Fruit fly (Drosophila melanogaster) whole organism, embryonic: ENCODE results near the gene CG6959.

Source experiments
- Atf-2 ChIP-seq: fragments of 200-800 bp; sonication (Bioruptor generic); optimal IDR thresholded peaks from 2 replicates; lab custom pipeline; 2016; ENCODE audit warnings: missing biosample characterization, missing genetic modification characterization
- Atf3 ChIP-seq: fragments of 200-800 bp; sonication (Bioruptor generic); optimal IDR thresholded peaks from 3 replicates; lab custom pipeline; 2016; ENCODE audit warnings: missing biosample characterization, missing genetic modification characterization
- CG10267 ChIP-seq: fragments of 200-800 bp; sonication (Bioruptor generic); optimal IDR thresholded peaks from 2 replicates; lab custom pipeline; 2018; ENCODE audit warnings: missing biosample characterization, mild to moderate bottlenecking, missing genetic modification characterization, moderate library complexity
- CG10321 ChIP-seq: fragments of 200-800 bp; sonication (Bioruptor generic); IDR thresholded peaks from 2 replicates; pipeline ENCODE4 v1.3.6; 2022; ENCODE audit warnings: missing biosample characterization, missing genetic modification characterization
- CG10959 ChIP-seq: fragments of 200-800 bp; sonication (Bioruptor generic); IDR thresholded peaks from 2 replicates; pipeline ENCODE4 v1.3.6; 2022; ENCODE audit warnings: missing biosample characterization, missing genetic modification characterization
- CG1647 ChIP-seq: fragments of 200-800 bp; sonication (Bioruptor generic); optimal IDR thresholded peaks from 3 replicates; lab custom pipeline; 2016; ENCODE audit warnings: missing biosample characterization, missing genetic modification characterization
- CG16813 ChIP-seq: fragments of 200-800 bp; sonication (Bioruptor generic); IDR thresholded peaks from 3 replicates; pipeline ENCODE4 v1.3.6; 2022; ENCODE audit warnings: missing biosample characterization, missing genetic modification characterization; ENCODE audit not compliant: partially characterized antibody
- CG16863 ChIP-seq: fragments of 200-800 bp; sonication (Bioruptor generic); optimal IDR thresholded peaks from 3 replicates; lab custom pipeline; 2016; ENCODE audit warnings: missing biosample characterization, missing genetic modification characterization
- CG2199 ChIP-seq: fragments of 200-800 bp; sonication (Bioruptor generic); IDR thresholded peaks from 3 replicates; pipeline ENCODE4 v1.3.6; 2022; ENCODE audit warnings: missing biosample characterization, missing genetic modification characterization
- CG2202 ChIP-seq: fragments of 200-800 bp; sonication (Bioruptor generic); optimal IDR thresholded peaks from 2 replicates; lab custom pipeline; 2018; ENCODE audit warnings: missing biosample characterization, mild to moderate bottlenecking, missing genetic modification characterization
- CG2678 ChIP-seq: fragments of 200-800 bp; sonication (Bioruptor generic); optimal IDR thresholded peaks from 3 replicates; lab custom pipeline; 2019; ENCODE audit warnings: missing biosample characterization, mild to moderate bottlenecking, missing genetic modification characterization, moderate library complexity
- CG8359 ChIP-seq: fragments of 200-800 bp; sonication (Bioruptor generic); optimal IDR thresholded peaks from 2 replicates; lab custom pipeline; 2017; ENCODE audit warnings: missing biosample characterization, mild to moderate bottlenecking, missing genetic modification characterization, borderline replicate concordance
- CG9437 ChIP-seq: fragments of 200-800 bp; sonication (Bioruptor generic); optimal IDR thresholded peaks from 2 replicates; lab custom pipeline; 2018; ENCODE audit warnings: missing biosample characterization, mild to moderate bottlenecking, missing genetic modification characterization
- Eip74EF ChIP-seq, 2 experiments: fragments of 200-800 bp in 1 of 2; fragments of >200 bp in 1 of 2; sonication (Bioruptor generic) in 1 of 2; optimal IDR thresholded peaks; 2 replicates each; lab custom pipeline; 2017 to 2019; ENCODE audit warnings: missing biosample characterization in 2 of 2, missing genetic modification characterization in 2 of 2, mild to moderate bottlenecking in 1 of 2, moderate library complexity in 1 of 2
- Fer2 ChIP-seq: fragments of 200-800 bp; sonication (Bioruptor generic); optimal IDR thresholded peaks from 2 replicates; lab custom pipeline; 2018; ENCODE audit warnings: missing biosample characterization, mild to moderate bottlenecking, missing genetic modification characterization, moderate library complexity
- GATAe ChIP-seq: fragments of 200-800 bp; sonication (Bioruptor generic); conservative IDR thresholded peaks from 2 replicates; pipeline ENCODE4 v1.3.6; 2022; ENCODE audit warnings: missing biosample characterization, missing genetic modification characterization
- Side ChIP-seq: fragments of 200-800 bp; sonication (Bioruptor generic); optimal IDR thresholded peaks from 2 replicates; lab custom pipeline; 2016; ENCODE audit warnings: missing biosample characterization, missing genetic modification characterization
- Sox102F ChIP-seq: fragments of 200-800 bp; sonication (Bioruptor generic); optimal IDR thresholded peaks from 2 replicates; lab custom pipeline; 2018; ENCODE audit warnings: missing biosample characterization, mild to moderate bottlenecking, missing genetic modification characterization, moderate library complexity
- Stat92E ChIP-seq, 3 experiments: fragments of >200 bp in 2 of 3; fragments of 200-800 bp in 1 of 3; sonication (Bioruptor generic) in 1 of 3; optimal IDR thresholded peaks; 2 replicates each; lab custom pipeline; 2017 to 2019; ENCODE audit warnings: missing biosample characterization in 3 of 3, missing genetic modification characterization in 3 of 3, mild to moderate bottlenecking in 1 of 3, moderate library complexity in 1 of 3
- Trl ChIP-seq, 3 experiments: fragments of >200 bp in 2 of 3; fragments of 200-800 bp in 1 of 3; sonication (Bioruptor generic) in 1 of 3; optimal IDR thresholded peaks; 2 replicates in 1 of 3; 3 replicates in 2 of 3; lab custom pipeline; 2016 to 2017; ENCODE audit warnings: missing biosample characterization in 1 of 3, missing genetic modification characterization in 1 of 3
- Xbp1 ChIP-seq: fragments of 200-800 bp; sonication (Bioruptor generic); optimal IDR thresholded peaks from 3 replicates; lab custom pipeline; 2016; ENCODE audit warnings: missing biosample characterization, mild to moderate bottlenecking, missing genetic modification characterization
- ato ChIP-seq: fragments of 200-800 bp; sonication (Bioruptor generic); IDR thresholded peaks from 2 replicates; pipeline ENCODE4 v1.3.6; 2022; ENCODE audit warnings: missing biosample characterization, missing genetic modification characterization; ENCODE audit not compliant: partially characterized antibody
- bab2 ChIP-seq: fragments of 200-800 bp; sonication (Bioruptor generic); optimal IDR thresholded peaks from 2 replicates; lab custom pipeline; 2016; ENCODE audit warnings: missing biosample characterization, missing genetic modification characterization
- btn ChIP-seq: fragments of 200-800 bp; sonication (Bioruptor generic); optimal IDR thresholded peaks from 2 replicates; lab custom pipeline; 2016; ENCODE audit warnings: missing biosample characterization, missing genetic modification characterization
- cg ChIP-seq: fragments of 200-800 bp; sonication (Bioruptor generic); optimal IDR thresholded peaks from 3 replicates; lab custom pipeline; 2019; ENCODE audit warnings: missing biosample characterization, mild to moderate bottlenecking, missing genetic modification characterization, moderate library complexity
- chm ChIP-seq: fragments of 200-800 bp; sonication (Bioruptor generic); IDR thresholded peaks from 2 replicates; pipeline ENCODE4 v1.3.6; 2022; ENCODE audit warnings: missing biosample characterization, missing genetic modification characterization
- eyg ChIP-seq: fragments of 200-800 bp; sonication (Bioruptor generic); optimal IDR thresholded peaks from 3 replicates; lab custom pipeline; 2016; ENCODE audit warnings: missing biosample characterization, missing genetic modification characterization
- gce ChIP-seq: fragments of 200-800 bp; sonication (Bioruptor generic); IDR thresholded peaks from 3 replicates; pipeline ENCODE4 v1.3.6; 2022; ENCODE audit warnings: missing biosample characterization, missing genetic modification characterization
- gcm2 ChIP-seq: fragments of 200-800 bp; sonication (Bioruptor generic); optimal IDR thresholded peaks from 2 replicates; lab custom pipeline; 2016; ENCODE audit warnings: missing biosample characterization, missing genetic modification characterization
- gem ChIP-seq: fragments of 200-800 bp; sonication (Bioruptor generic); optimal IDR thresholded peaks from 2 replicates; lab custom pipeline; 2019; ENCODE audit warnings: missing biosample characterization, mild to moderate bottlenecking, missing genetic modification characterization, moderate library complexity
- gt ChIP-seq: fragments of 200-800 bp; sonication (Bioruptor generic); IDR thresholded peaks from 2 replicates; pipeline ENCODE4 v1.3.6; 2022; ENCODE audit warnings: missing biosample characterization, missing genetic modification characterization
- h ChIP-seq: fragments of >200 bp; optimal IDR thresholded peaks from 2 replicates; lab custom pipeline; 2017
- hb ChIP-seq: fragments of 200-800 bp; sonication (Bioruptor generic); IDR thresholded peaks from 3 replicates; pipeline ENCODE4 v1.3.6; 2022; ENCODE audit warnings: missing biosample characterization, missing genetic modification characterization; ENCODE audit not compliant: partially characterized antibody
- kni ChIP-seq: fragments of 200-800 bp; sonication (Bioruptor generic); optimal IDR thresholded peaks from 3 replicates; lab custom pipeline; 2017; ENCODE audit warnings: mild to moderate bottlenecking, missing biosample characterization, missing genetic modification reagents, missing genetic modification characterization
- knrl ChIP-seq: fragments of 200-800 bp; sonication (Bioruptor generic); IDR thresholded peaks from 3 replicates; pipeline ENCODE4 v1.3.6; 2022; ENCODE audit warnings: missing biosample characterization, missing genetic modification characterization; ENCODE audit not compliant: partially characterized antibody
- nmo ChIP-seq: fragments of 200-800 bp; sonication (Bioruptor generic); optimal IDR thresholded peaks from 2 replicates; lab custom pipeline; 2018; ENCODE audit warnings: missing biosample characterization, mild to moderate bottlenecking, missing genetic modification characterization, moderate library complexity
- otp ChIP-seq: fragments of 200-800 bp; sonication (Bioruptor generic); IDR thresholded peaks from 3 replicates; pipeline ENCODE4, ENCODE4 v1.3.6; 2022; ENCODE audit warnings: missing biosample characterization, missing genetic modification characterization
- pan ChIP-seq, 4 experiments: fragments of >200 bp in 3 of 4; fragments of 200-800 bp in 1 of 4; sonication (Bioruptor generic) in 1 of 4; optimal IDR thresholded peaks in 3 of 4; IDR thresholded peaks in 1 of 4; 2 replicates each; pipeline versions ENCODE4 v1.3.6 to Lab custom; 2017 to 2022; ENCODE audit warnings: missing biosample characterization in 2 of 4, missing genetic modification characterization in 2 of 4, mixed read lengths in 1 of 4
- peb ChIP-seq: fragments of 200-800 bp; sonication (Bioruptor generic); IDR thresholded peaks from 2 replicates; pipeline ENCODE4 v1.3.6; 2022; ENCODE audit warnings: missing biosample characterization, missing genetic modification characterization
- pho ChIP-seq: fragments of 200-800 bp; sonication (Bioruptor generic); optimal IDR thresholded peaks from 2 replicates; lab custom pipeline; 2016; ENCODE audit warnings: missing biosample characterization, missing genetic modification characterization
- ro ChIP-seq: fragments of 200-800 bp; sonication (Bioruptor generic); IDR thresholded peaks from 2 replicates; pipeline ENCODE4 v1.3.6; 2022; ENCODE audit warnings: missing biosample characterization, missing genetic modification characterization
- sna ChIP-seq: fragments of 200-800 bp; sonication (Bioruptor generic); IDR thresholded peaks from 2 replicates; pipeline ENCODE4 v1.3.6; 2022; ENCODE audit warnings: missing biosample characterization, missing genetic modification characterization; ENCODE audit not compliant: partially characterized antibody
- tll ChIP-seq, 2 experiments: fragments of 200-800 bp in 1 of 2; fragments of >200 bp in 1 of 2; sonication (Bioruptor generic) in 1 of 2; optimal IDR thresholded peaks; 2 replicates each; lab custom pipeline; 2017 to 2019; ENCODE audit warnings: missing biosample characterization in 2 of 2, missing genetic modification characterization in 2 of 2, mild to moderate bottlenecking in 1 of 2, moderate library complexity in 1 of 2
- tx ChIP-seq: fragments of 200-800 bp; sonication (Bioruptor generic); optimal IDR thresholded peaks from 2 replicates; lab custom pipeline; 2016; ENCODE audit warnings: missing biosample characterization, missing genetic modification characterization
- vvl ChIP-seq: fragments of 200-800 bp; sonication (Bioruptor generic); IDR thresholded peaks from 2 replicates; pipeline ENCODE4 v1.3.6; 2022; ENCODE audit warnings: missing biosample characterization, missing genetic modification characterization
- zfh1 ChIP-seq: fragments of 200-800 bp; sonication (Bioruptor generic); IDR thresholded peaks from 3 replicates; pipeline ENCODE4 v1.3.6; 2022; ENCODE audit warnings: missing biosample characterization, missing genetic modification characterization

CG6959 gene

DNA sequence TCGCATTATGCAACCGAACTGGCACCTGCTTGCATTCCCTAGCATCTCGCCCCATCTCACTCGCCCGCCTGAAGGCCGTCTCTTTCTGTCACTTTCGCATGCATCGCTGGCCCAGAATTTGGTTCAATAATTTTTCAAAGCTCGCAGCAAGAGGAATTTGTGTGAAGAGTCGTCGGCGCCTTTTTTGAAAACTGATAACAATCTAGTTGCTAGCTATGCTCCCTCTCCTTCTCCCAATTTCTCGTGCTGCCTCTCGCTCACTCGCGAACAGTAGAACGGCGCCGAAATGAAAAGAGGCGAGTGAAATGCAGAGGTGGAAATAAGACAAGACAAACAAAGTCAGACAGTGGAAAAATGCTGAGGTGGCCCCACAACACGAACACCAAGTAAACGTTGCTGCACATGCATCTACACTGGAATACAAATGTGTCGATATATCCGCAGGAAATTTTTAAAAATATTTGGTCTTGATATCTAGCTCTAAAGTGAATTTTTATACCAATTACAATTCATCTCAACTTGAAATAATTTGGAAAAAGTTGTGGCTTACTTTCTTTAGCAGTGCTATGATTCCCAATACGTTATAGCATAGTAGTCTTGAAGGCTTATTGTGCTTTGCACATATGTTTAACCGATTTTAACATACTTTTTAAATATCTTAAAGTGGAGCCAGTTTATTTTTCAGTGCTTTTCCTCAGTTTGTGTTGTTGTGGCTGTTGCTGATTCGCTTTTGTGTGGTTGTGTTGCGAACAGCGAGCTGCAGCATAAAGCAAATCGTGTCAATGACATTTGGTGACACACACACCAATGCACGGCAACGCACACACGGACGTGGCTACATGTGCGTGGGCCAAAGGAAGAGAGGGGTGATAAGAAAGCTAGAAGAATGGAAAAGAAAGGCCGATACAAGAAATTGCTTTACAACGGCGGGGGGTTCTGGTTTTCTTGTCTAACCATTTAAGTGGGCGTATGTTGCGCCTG, 18.1 kb downstream of the CG6959 start (continued):
- peak; percentile 85 for TF ChIP-seq kni (GFP tag; lab: Kevin White, UChicago)
- TF ChIP-seq Atf3: peak; percentile 80
- no peak for TF ChIP-seq ato (GFP tag; lab: Robert Waterston, UW)
- no peak for TF ChIP-seq Fer2 (tag; lab: Kevin White, UChicago)
- TF ChIP-seq CG2199: no peak
- peak; percentile 62 for TF ChIP-seq gcm2 (GFP tag; lab: Kevin White, UChicago)
- TF ChIP-seq CG16813 (GFP tag; lab: Robert Waterston, UW): no peak
- TF ChIP-seq pho (GFP tag; lab: Kevin White, UChicago): no peak
- peak in 1 of 3 experiments; percentile 90 for TF ChIP-seq Stat92E (GFP tag; optimal IDR thresholded peaks at IDR 0.05; lab: Kevin White, UChicago)
- TF ChIP-seq Sox102F (GFP tag; lab: Kevin White, UChicago): peak; percentile 89
- no peak for TF ChIP-seq CG10321 (GFP tag; lab: Robert Waterston, UW)
- 0 out of 3 replicates have a peak, but pooled peaks have one; percentile 6 for TF ChIP-seq gce (GFP tag; lab: Robert Waterston, UW)
- no peak for TF ChIP-seq pan (optimal IDR thresholded peaks at IDR 0.05; lab: Kevin White, UChicago)
- peak in 1 of 2 experiments; percentile 58 for TF ChIP-seq pan (GFP tag; optimal IDR thresholded peaks at IDR 0.05 in 1 of 2, IDR thresholded peaks at IDR 0.05 in 1 of 2)
- TF ChIP-seq knrl: no peak
- peak; percentile 68 for TF ChIP-seq vvl (GFP tag; lab: Robert Waterston, UW)
- peak; percentile 66; the same call in 1 of the 2 replicates for TF ChIP-seq ro (GFP tag; lab: Robert Waterston, UW)
- peak; percentile 74 for TF ChIP-seq bab2 (GFP tag; lab: Kevin White, UChicago)
- peak; percentile 95 for TF ChIP-seq nmo (GFP tag; lab: Kevin White, UChicago)
- peak; percentile 44 for TF ChIP-seq Side (GFP tag; lab: Kevin White, UChicago)
- TF ChIP-seq CG16863 (GFP tag; lab: Kevin White, UChicago): peak; percentile 80
- TF ChIP-seq tx (GFP tag; lab: Kevin White, UChicago): peak; percentile 62
- TF ChIP-seq tll (GFP tag; optimal IDR thresholded peaks at IDR 0.05; lab: Kevin White, UChicago): no peak
- TF ChIP-seq chm (GFP tag; lab: Robert Waterston, UW): 0 out of 2 replicates have a peak, but pooled peaks have one; percentile 10
- TF ChIP-seq otp (GFP tag; lab: Robert Waterston, UW): 0 out of 3 replicates have a peak, but pooled peaks have one; percentile 19
- TF ChIP-seq eyg (GFP tag; lab: Kevin White, UChicago): no peak
- no peak for TF ChIP-seq Trl (optimal IDR thresholded peaks at IDR 0.05; lab: Kevin White, UChicago)
- TF ChIP-seq Trl (GFP tag; optimal IDR thresholded peaks at IDR 0.05; lab: Kevin White, UChicago): peak; percentile 75
- TF ChIP-seq Eip74EF (GFP tag; optimal IDR thresholded peaks at IDR 0.05; lab: Kevin White, UChicago): peak in 1 of 2 experiments; percentile 90
- no peak for TF ChIP-seq GATAe
- TF ChIP-seq CG1647 (GFP tag; lab: Kevin White, UChicago): peak; percentile 4
- TF ChIP-seq CG2678 (tag; lab: Kevin White, UChicago): peak; percentile 90
- TF ChIP-seq hb: no peak
- TF ChIP-seq Xbp1: peak; percentile 75
- TF ChIP-seq Atf-2 (GFP tag; lab: Kevin White, UChicago): peak; percentile 80
- TF ChIP-seq sna: no peak
- peak; percentile 93 for TF ChIP-seq gem (tag; lab: Kevin White, UChicago)
- no peak for TF ChIP-seq CG10959 (GFP tag; lab: Robert Waterston, UW)
- TF ChIP-seq h (lab: Kevin White, UChicago): no peak
- peak; percentile 83 for TF ChIP-seq CG8359 (GFP tag; lab: Kevin White, UChicago)
- TF ChIP-seq zfh1 (GFP tag; lab: Robert Waterston, UW): peak; percentile 71
- TF ChIP-seq CG10267: peak; percentile 82
- peak; percentile 65 for TF ChIP-seq gt (GFP tag; lab: Robert Waterston, UW)
- TF ChIP-seq cg (GFP tag; lab: Kevin White, UChicago): peak; percentile 73
- TF ChIP-seq CG2202 (tag; lab: Kevin White, UChicago): peak; percentile 88
- TF ChIP-seq CG9437 (GFP tag; lab: Kevin White, UChicago): peak; percentile 70
- TF ChIP-seq btn (GFP tag; lab: Kevin White, UChicago): peak; percentile 69
- TF ChIP-seq peb (GFP tag; lab: Robert Waterston, UW): peak; percentile 35; the same call in 1 of the 2 replicates
